Worm (Caenorhabditis elegans): Measurements from ENCODE around the gene F21C10.1.

DNA sequence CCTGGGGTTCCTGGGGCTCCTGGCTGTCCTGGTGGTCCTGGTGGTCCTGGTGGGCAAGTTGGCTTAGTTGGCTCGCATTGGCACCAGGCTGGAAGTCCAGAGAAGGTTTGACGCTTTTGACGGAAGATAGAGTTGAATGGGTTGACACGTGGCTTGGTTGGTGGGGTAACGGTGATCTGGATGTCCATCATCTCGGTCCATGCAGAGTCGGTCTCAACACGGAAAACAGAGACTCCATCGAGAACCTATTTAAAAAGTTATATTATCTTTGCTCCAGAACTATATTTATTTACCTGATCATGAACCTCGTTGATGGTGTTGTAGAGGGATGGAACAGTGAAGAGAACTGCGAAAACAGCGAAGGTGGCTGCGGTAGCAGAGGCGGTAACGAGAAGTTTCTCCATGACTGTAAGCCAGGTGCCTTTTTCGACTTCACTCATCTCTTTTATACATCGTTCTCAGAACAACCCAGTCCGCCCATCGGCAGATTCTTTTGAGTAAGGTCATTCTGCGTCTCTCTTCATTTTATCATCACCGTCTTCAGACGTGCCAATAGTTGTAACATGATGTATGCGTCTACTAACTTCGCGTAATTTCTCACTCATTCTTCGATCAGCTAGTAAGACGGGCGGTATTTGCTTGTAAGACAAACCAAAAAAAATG, 28.2 kb downstream of the F21C10.1 start, which contains the start of gene col-144:
- TF ChIP-seq elt-2 (tag; optimal IDR thresholded peaks at IDR 0.05) (no peak), ceh-9 (tag; optimal IDR thresholded peaks at IDR 0.05) (no peak), ceh-45 (GFP tag; IDR thresholded peaks at IDR 0.05) (no peak), lin-11 (tag; optimal IDR thresholded peaks at IDR 0.05) (no peak), tbx-2 (tag; optimal IDR thresholded peaks at IDR 0.05) (no peak), ztf-16 (tag; optimal IDR thresholded peaks at IDR 0.05) (no peak), fkh-6 (tag; optimal IDR thresholded peaks at IDR 0.05) (no peak), pha-4 (tag; optimal IDR thresholded peaks at IDR 0.05) (no peak), nfya-1 (tag; optimal IDR thresholded peaks at IDR 0.05) (no peak), K09A11.1 (tag; optimal IDR thresholded peaks at IDR 0.05; ENCODE audit: insufficient read depth) (no peak)

Data from whole organism, late embryonic.